Worm (Caenorhabditis elegans): ENCODE measurements around the gene pos-1.

ce11 chrV:8444357-8444856 lies 30.5 kb downstream of the pos-1 start, which contains the start of gene lmd-3:
- no peak for TF ChIP-seq sdz-12 (GFP tag; optimal IDR thresholded peaks at IDR 0.05)
- no peak for TF ChIP-seq R02D3.7 (tag; optimal IDR thresholded peaks at IDR 0.05)
- TF ChIP-seq unc-62 (GFP tag; optimal IDR thresholded peaks at IDR 0.05 in 1 of 2): no peak
- TF ChIP-seq unc-62 (tag; optimal IDR thresholded peaks at IDR 0.05): no peak
- no peak for TF ChIP-seq skn-1 (tag; optimal IDR thresholded peaks at IDR 0.05)
- no peak for TF ChIP-seq snpc-4 (tag; optimal IDR thresholded peaks at IDR 0.05)
- no peak for TF ChIP-seq lin-13 (GFP tag; optimal IDR thresholded peaks at IDR 0.05)
- TF ChIP-seq nhr-237 (tag; optimal IDR thresholded peaks at IDR 0.05): no peak
- TF ChIP-seq T26A8.4 (GFP tag; IDR thresholded peaks at IDR 0.05): no peak
- no peak for TF ChIP-seq unc-39 (tag; optimal IDR thresholded peaks at IDR 0.05)
- TF ChIP-seq nhr-48 (tag; optimal IDR thresholded peaks at IDR 0.05): no peak
- no peak for TF ChIP-seq fkh-10 (GFP tag; optimal IDR thresholded peaks at IDR 0.05)
